Worm (Caenorhabditis elegans) whole organism, L4 larva: ENCODE results near the gene srg-6.
A peak's percentile ranks its signal among the peaks of the same experiment; 100 is the strongest.

Experiments
- D1046.2 ChIP-seq: fragments of 200-800 bp; sonication (Bioruptor generic); IDR thresholded peaks from 2 replicates; pipeline ENCODE4 v1.3.6; 2022; ENCODE audit warnings: missing genetic modification characterization, missing compliant biosample characterization
- T20F7.1 ChIP-seq: fragments of 200-800 bp; sonication (Bioruptor generic); optimal IDR thresholded peaks from 2 replicates; lab custom pipeline; 2018; ENCODE audit warnings: mild to moderate bottlenecking, missing genetic modification characterization, missing compliant biosample characterization
- Y5F2A.4 ChIP-seq: fragments of 200-800 bp; sonication (Bioruptor generic); optimal IDR thresholded peaks from 2 replicates; lab custom pipeline; 2018; ENCODE audit warnings: mild to moderate bottlenecking, missing genetic modification characterization, missing compliant biosample characterization
- ceh-32 ChIP-seq: sonication (generic microtip); optimal IDR thresholded peaks from 2 replicates; lab custom pipeline; 2016; ENCODE audit warnings: mild to moderate bottlenecking, missing genetic modification characterization, missing compliant biosample characterization; ENCODE audit not compliant: poor library complexity
- ceh-62 ChIP-seq: sonication (generic microtip); optimal IDR thresholded peaks from 2 replicates; lab custom pipeline; 2017; ENCODE audit warnings: missing biosample characterization, missing genetic modification characterization
- cey-2 ChIP-seq: sonication (generic microtip); optimal IDR thresholded peaks from 3 replicates; lab custom pipeline; 2017; ENCODE audit warnings: missing genetic modification characterization, mild to moderate bottlenecking, missing compliant biosample characterization, antibody characterized with exemption, borderline replicate concordance; ENCODE audit not compliant: insufficient read depth
- dmd-6 ChIP-seq: fragments of 200-800 bp; sonication (Bioruptor generic); IDR thresholded peaks from 2 replicates; pipeline ENCODE4 v1.3.6; 2022; ENCODE audit warnings: missing genetic modification reagents, missing genetic modification characterization, missing compliant biosample characterization
- dmd-8 ChIP-seq: fragments of 200-800 bp; sonication (Bioruptor generic); IDR thresholded peaks from 2 replicates; pipeline ENCODE4 v1.3.6; 2022; ENCODE audit warnings: missing genetic modification characterization, missing compliant biosample characterization
- dmd-9 ChIP-seq: fragments of 200-800 bp; sonication (Bioruptor generic); IDR thresholded peaks from 2 replicates; pipeline ENCODE4 v1.3.6; 2022; ENCODE audit warnings: missing genetic modification reagents, missing genetic modification characterization, missing compliant biosample characterization
- dpl-1 ChIP-seq: fragments of 150-350 bp; optimal IDR thresholded peaks from 2 replicates; lab custom pipeline; 2014; ENCODE audit warnings: missing biosample characterization, missing genetic modification reagents, missing genetic modification characterization
- duxl-1 ChIP-seq: sonication (generic microtip); optimal IDR thresholded peaks from 2 replicates; lab custom pipeline; 2016; ENCODE audit warnings: mild to moderate bottlenecking, missing genetic modification characterization, moderate library complexity, missing compliant biosample characterization; ENCODE audit not compliant: poor library complexity
- egl-27 ChIP-seq: sonication (generic microtip); optimal IDR thresholded peaks from 3 replicates; lab custom pipeline; 2017; ENCODE audit warnings: missing biosample characterization, missing genetic modification reagents, missing genetic modification characterization
- egl-43 ChIP-seq: fragments of 200-800 bp; sonication (Bioruptor generic); IDR thresholded peaks from 2 replicates; pipeline ENCODE4 v1.3.6; 2022; ENCODE audit warnings: missing genetic modification reagents, missing genetic modification characterization, missing compliant biosample characterization
- gei-8 ChIP-seq: fragments of 200-800 bp; sonication (Bioruptor generic); optimal IDR thresholded peaks from 2 replicates; lab custom pipeline; 2018; ENCODE audit warnings: mild to moderate bottlenecking, missing genetic modification characterization, missing compliant biosample characterization
- hif-1 ChIP-seq, 2 experiments: sonication (generic microtip); optimal IDR thresholded peaks; 2 replicates each; lab custom pipeline; 2016 to 2017; ENCODE audit warnings: missing compliant biosample characterization in 2 of 2, missing genetic modification characterization in 2 of 2, missing genetic modification reagents in 2 of 2, missing genotype in 2 of 2, mild to moderate bottlenecking in 1 of 2
- hlh-11 ChIP-seq: fragments of 200-800 bp; sonication (Bioruptor generic); optimal IDR thresholded peaks from 2 replicates; lab custom pipeline; 2018; ENCODE audit warnings: mild to moderate bottlenecking, missing genetic modification characterization, missing compliant biosample characterization
- hlh-30 ChIP-seq: sonication (generic microtip); optimal IDR thresholded peaks from 2 replicates; lab custom pipeline; 2017; ENCODE audit warnings: antibody characterized with exemption, mild to moderate bottlenecking, missing genetic modification characterization, missing compliant biosample characterization; ENCODE audit not compliant: insufficient read depth
- jun-1 ChIP-seq: fragments of 150-350 bp; optimal IDR thresholded peaks from 2 replicates; lab custom pipeline; 2014; ENCODE audit warnings: missing biosample characterization, missing genetic modification reagents, missing genetic modification characterization
- lin-13 ChIP-seq: fragments of 150-350 bp; optimal IDR thresholded peaks from 2 replicates; lab custom pipeline; 2014; ENCODE audit warnings: missing biosample characterization, missing genetic modification reagents, missing genetic modification characterization
- madf-9 ChIP-seq: fragments of 200-800 bp; sonication (Bioruptor generic); conservative IDR thresholded peaks from 2 replicates; pipeline ENCODE4 v1.3.6; 2022; ENCODE audit warnings: missing genetic modification reagents, missing genetic modification characterization, missing compliant biosample characterization
- mdl-1 ChIP-seq, 2 experiments: fragments of 150-350 bp in 1 of 2; sonication (generic microtip) in 1 of 2; optimal IDR thresholded peaks; 2 replicates each; lab custom pipeline; 2014 to 2017; ENCODE audit warnings: missing biosample characterization in 2 of 2, missing genetic modification characterization in 2 of 2
- mdt-29 ChIP-seq: fragments of 200-800 bp; sonication (Bioruptor generic); IDR thresholded peaks from 2 replicates; pipeline ENCODE4 v1.3.6; 2022; ENCODE audit warnings: missing genetic modification reagents, missing genetic modification characterization, missing compliant biosample characterization
- mep-1 ChIP-seq: fragments of 150-350 bp; sonication (generic microtip); optimal IDR thresholded peaks from 3 replicates; lab custom pipeline; 2014; ENCODE audit warnings: missing biosample characterization, missing genetic modification characterization
- mxl-3 ChIP-seq: fragments of 200-800 bp; sonication (Bioruptor generic); optimal IDR thresholded peaks from 2 replicates; lab custom pipeline; 2018; ENCODE audit warnings: mild to moderate bottlenecking, missing genetic modification characterization, missing compliant biosample characterization
- nhr-111 ChIP-seq: fragments of 200-800 bp; sonication (Bioruptor generic); optimal IDR thresholded peaks from 2 replicates; lab custom pipeline; 2018; ENCODE audit warnings: mild to moderate bottlenecking, missing genetic modification characterization, missing compliant biosample characterization
- nhr-25 ChIP-seq: sonication (generic microtip); optimal IDR thresholded peaks from 2 replicates; lab custom pipeline; 2017; ENCODE audit warnings: missing genetic modification characterization, mild to moderate bottlenecking, missing compliant biosample characterization, antibody characterized with exemption, moderate library complexity, borderline replicate concordance; ENCODE audit not compliant: insufficient read depth
- nhr-28 ChIP-seq: fragments of 150-350 bp; optimal IDR thresholded peaks from 2 replicates; lab custom pipeline; 2014; ENCODE audit warnings: missing biosample characterization, missing genetic modification characterization
- nhr-41 ChIP-seq: fragments of 200-800 bp; sonication (Bioruptor generic); IDR thresholded peaks from 2 replicates; pipeline ENCODE4 v1.3.6; 2022; ENCODE audit warnings: missing genetic modification reagents, missing genetic modification characterization, missing compliant biosample characterization
- nhr-42 ChIP-seq: fragments of 200-800 bp; sonication (Bioruptor generic); IDR thresholded peaks from 2 replicates; pipeline ENCODE4 v1.3.6; 2022; ENCODE audit warnings: missing genetic modification characterization, missing compliant biosample characterization
- nhr-48 ChIP-seq: sonication (generic microtip); optimal IDR thresholded peaks from 2 replicates; lab custom pipeline; 2016; ENCODE audit warnings: mild to moderate bottlenecking, missing genetic modification characterization, missing compliant biosample characterization
- nhr-76 ChIP-seq: fragments of 150-350 bp; optimal IDR thresholded peaks from 2 replicates; lab custom pipeline; 2014; ENCODE audit warnings: missing biosample characterization, missing genetic modification characterization
- pha-4 ChIP-seq, 2 experiments: fragments of 150-350 bp in 1 of 2; fragments of 200-800 bp in 1 of 2; sonication (Bioruptor generic) in 1 of 2; IDR thresholded peaks in 1 of 2; optimal IDR thresholded peaks in 1 of 2; 2 replicates each; pipeline versions ENCODE4 v1.3.6 to Lab custom; 2014 to 2022; ENCODE audit warnings: missing genetic modification characterization in 2 of 2, missing genetic modification reagents in 2 of 2, missing biosample characterization in 1 of 2, missing compliant biosample characterization in 1 of 2
- pqm-1 ChIP-seq: sonication (generic microtip); optimal IDR thresholded peaks from 2 replicates; lab custom pipeline; 2017; ENCODE audit warnings: missing biosample characterization, missing genetic modification characterization
- sdz-12 ChIP-seq: fragments of 200-800 bp; sonication (Bioruptor generic); optimal IDR thresholded peaks from 2 replicates; lab custom pipeline; 2018; ENCODE audit warnings: mild to moderate bottlenecking, missing genetic modification characterization, missing compliant biosample characterization
- tag-97 ChIP-seq: fragments of 200-800 bp; sonication (Bioruptor generic); IDR thresholded peaks from 2 replicates; pipeline ENCODE4 v1.3.6; 2022; ENCODE audit warnings: missing genetic modification characterization, missing compliant biosample characterization
- unc-130 ChIP-seq: sonication (generic microtip); optimal IDR thresholded peaks from 2 replicates; lab custom pipeline; 2016; ENCODE audit warnings: missing genetic modification reagents, missing genetic modification characterization, missing compliant biosample characterization
- unc-39 ChIP-seq: sonication (generic microtip); optimal IDR thresholded peaks from 2 replicates; lab custom pipeline; 2017; ENCODE audit warnings: missing biosample characterization, missing genetic modification characterization
- zag-1 ChIP-seq: fragments of 150-350 bp; optimal IDR thresholded peaks from 2 replicates; lab custom pipeline; 2014; ENCODE audit warnings: missing biosample characterization, missing genetic modification characterization
- ztf-7 ChIP-seq: fragments of 150-350 bp; optimal IDR thresholded peaks from 2 replicates; lab custom pipeline; 2014; ENCODE audit warnings: missing biosample characterization, missing genetic modification characterization

The srg-6 gene

DNA sequence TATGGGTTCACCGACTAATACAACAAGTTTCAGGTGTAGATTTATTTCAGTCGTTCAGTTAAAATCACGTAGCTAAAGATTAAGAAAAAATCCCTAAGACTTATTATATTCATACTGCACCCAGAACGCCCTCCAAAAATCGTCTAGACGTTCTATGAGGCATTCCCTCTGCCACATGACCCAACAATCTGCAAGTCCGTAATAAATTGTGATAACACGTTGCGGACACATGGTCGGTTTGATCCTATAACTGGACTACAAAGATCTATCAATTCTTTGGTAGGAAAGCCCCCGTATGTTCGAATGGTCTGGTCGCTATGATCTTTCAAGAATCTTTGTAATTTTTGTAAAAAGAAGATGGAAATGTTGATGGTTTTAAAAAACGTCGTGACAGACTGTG is 49.9 kb downstream of the srg-6 start:
- no peak for TF ChIP-seq T20F7.1
- peak; percentile 92 for TF ChIP-seq mxl-3 (GFP tag; lab: Kevin White, UChicago)
- TF ChIP-seq hlh-30 = peak; percentile 14
- TF ChIP-seq egl-27 (tag; lab: Kevin White, UChicago) = no peak
- TF ChIP-seq lin-13 (GFP tag; lab: Kevin White, UChicago) = no peak
- no peak for TF ChIP-seq nhr-111 (GFP tag; lab: Kevin White, UChicago)
- TF ChIP-seq dpl-1 = no peak
- no peak for TF ChIP-seq gei-8 (GFP tag; lab: Kevin White, UChicago)
- no peak for TF ChIP-seq cey-2 (tag; lab: Kevin White, UChicago)
- TF ChIP-seq egl-43 = no peak
- no peak for TF ChIP-seq dmd-8
- no peak for TF ChIP-seq ceh-62 (tag; lab: Kevin White, UChicago)
- TF ChIP-seq nhr-48 (tag; lab: Kevin White, UChicago) = peak; percentile 83
- TF ChIP-seq mdt-29 (GFP tag; lab: Robert Waterston, UW) = no peak
- TF ChIP-seq nhr-28 = peak; percentile 84
- TF ChIP-seq D1046.2 (GFP tag; lab: Robert Waterston, UW) = no peak
- no peak for TF ChIP-seq unc-130 (GFP tag; lab: Kevin White, UChicago)
- no peak for TF ChIP-seq nhr-76
- no peak for TF ChIP-seq madf-9 (GFP tag; lab: Robert Waterston, UW)
- no peak for TF ChIP-seq mep-1
- TF ChIP-seq nhr-42 = no peak
- no peak for TF ChIP-seq sdz-12 (GFP tag; lab: Kevin White, UChicago)
- TF ChIP-seq hlh-11 (tag; lab: Kevin White, UChicago) = peak; percentile 23
- TF ChIP-seq pqm-1 (tag; lab: Kevin White, UChicago) = no peak
- peak in 1 of 2 experiments; percentile 71 for TF ChIP-seq mdl-1 (tag; optimal IDR thresholded peaks at IDR 0.05; lab: Kevin White, UChicago)
- no peak for TF ChIP-seq Y5F2A.4 (GFP tag; lab: Kevin White, UChicago)
- TF ChIP-seq duxl-1 = no peak
- TF ChIP-seq tag-97 (GFP tag; lab: Robert Waterston, UW) = no peak
- no peak for TF ChIP-seq dmd-9
- no peak for TF ChIP-seq unc-39 (tag; lab: Kevin White, UChicago)
- TF ChIP-seq dmd-6 (GFP tag; lab: Robert Waterston, UW) = 0 out of 2 replicates have a peak, but pooled peaks have one; percentile 8
- TF ChIP-seq ceh-32 (tag; lab: Kevin White, UChicago) = no peak
- TF ChIP-seq zag-1 (tag; lab: Kevin White, UChicago) = no peak
- no peak for TF ChIP-seq pha-4 (GFP tag; IDR thresholded peaks at IDR 0.05; lab: Robert Waterston, UW)
- TF ChIP-seq pha-4 (tag; optimal IDR thresholded peaks at IDR 0.05; lab: Kevin White, UChicago) = no peak
- TF ChIP-seq nhr-25 (tag; lab: Kevin White, UChicago) = no peak
- TF ChIP-seq nhr-41 (GFP tag; lab: Robert Waterston, UW) = no peak
- TF ChIP-seq hif-1 (tag; optimal IDR thresholded peaks at IDR 0.05; lab: Kevin White, UChicago) = no peak
- TF ChIP-seq ztf-7 (tag; lab: Kevin White, UChicago) = no peak

DNA sequence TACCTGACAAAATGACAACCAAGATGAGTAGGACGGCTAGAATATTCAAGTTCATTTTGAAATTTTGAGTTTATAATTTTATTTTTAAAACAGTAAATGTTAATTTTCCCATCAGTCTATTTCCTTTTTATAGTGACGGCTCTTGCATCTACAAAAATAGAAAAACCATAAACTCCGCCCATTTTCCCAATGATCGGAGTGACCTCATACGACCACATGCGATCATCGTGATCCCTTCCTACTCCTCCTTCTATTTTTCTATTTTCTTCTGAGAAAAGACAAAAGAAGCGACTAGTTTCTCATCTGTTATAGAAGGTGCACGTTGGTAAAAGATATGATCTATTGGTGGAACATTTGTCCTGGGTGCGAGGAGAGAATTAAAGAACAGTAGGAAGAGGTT is 50.3 kb downstream of the srg-6 start, which contains the start of gene C23G10.11:
Gene C23G10.11, minus strand, starts transcription at position 101 of the 400 bp plus-strand sequence.
- TF ChIP-seq nhr-28 = peak; percentile 12
- no peak for TF ChIP-seq jun-1 (tag; lab: Kevin White, UChicago)
